Fruit fly (Drosophila melanogaster): ENCODE measurements around the gene Moca-cyp.

DNA sequence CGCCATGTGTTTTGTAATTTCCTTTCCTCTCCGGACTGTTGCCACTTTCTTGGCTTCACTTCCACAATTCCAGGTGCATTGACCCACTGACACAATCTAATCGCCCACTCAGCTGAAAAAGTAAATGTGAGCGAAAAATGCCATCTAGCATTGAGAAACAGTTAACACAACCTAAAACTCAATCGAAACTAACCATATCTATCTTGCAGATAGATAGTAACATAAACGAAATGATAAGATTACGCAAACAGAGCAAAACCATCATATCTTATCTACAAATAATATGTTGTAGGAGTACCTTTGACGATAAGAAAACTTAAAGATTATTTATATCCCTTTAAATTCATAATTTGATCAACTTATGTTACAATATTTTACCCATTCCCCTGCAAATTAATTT is 19.5 kb downstream of the Moca-cyp start:
- TF ChIP-seq CG8478 (optimal IDR thresholded peaks at IDR 0.05) (no peak), CTCF (optimal IDR thresholded peaks at IDR 0.05) (no peak)
